Worm (Caenorhabditis elegans) whole organism, L4/young adult: ENCODE results near the gene C18D11.6.
"Not testable (repeated sequence)": the region's sequence is repeated elsewhere in the genome, so short reads cannot be mapped to it uniquely, and the experiment has no call there.

ENCODE experiments used
- W03F9.2 ChIP-seq: fragments of 150-350 bp; optimal IDR thresholded peaks from 2 replicates; lab custom pipeline; 2014; ENCODE audit warnings: missing biosample characterization, missing genetic modification characterization
- dao-5 ChIP-seq: sonication (generic microtip); optimal IDR thresholded peaks from 2 replicates; lab custom pipeline; 2016; ENCODE audit warnings: missing genotype, missing genetic modification characterization, moderate library complexity, missing compliant biosample characterization
- him-1 ChIP-seq: sonication (generic microtip); optimal IDR thresholded peaks from 2 replicates; lab custom pipeline; 2016; ENCODE audit warnings: missing genotype, missing genetic modification reagents, missing genetic modification characterization, missing compliant biosample characterization

The C18D11.6 gene

ce11 chrIII:11810447-11810846 lies at the start of gene C18D11.6:
Gene C18D11.6, plus strand, starts transcription at chrIII:11810556.
- no peak for TF ChIP-seq dao-5 (tag; lab: Kevin White, UChicago)
- no peak for TF ChIP-seq W03F9.2 (tag; lab: Kevin White, UChicago)
- TF ChIP-seq him-1 (tag; lab: Kevin White, UChicago) = no peak

DNA sequence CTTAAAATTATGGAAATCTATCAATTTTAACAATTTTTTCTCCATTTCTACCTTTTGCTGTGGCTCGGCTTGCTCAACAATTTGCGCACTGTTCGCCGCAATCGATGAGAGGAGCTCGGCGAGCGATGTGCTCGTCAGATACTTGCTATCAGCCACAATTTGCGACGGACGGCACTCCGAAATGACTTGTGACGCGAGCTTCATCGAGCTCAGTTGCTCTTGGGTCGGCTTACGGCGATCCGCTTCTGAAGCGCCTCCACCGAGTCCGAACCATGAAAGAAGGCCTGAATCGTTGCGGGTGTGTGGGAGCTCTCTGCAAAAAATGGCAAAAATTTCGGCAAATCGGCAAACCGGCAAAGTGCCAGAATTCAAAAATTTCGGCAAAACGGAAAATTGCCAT lies 49.7 kb upstream of the C18D11.6 start:
- TF ChIP-seq dao-5 (tag; lab: Kevin White, UChicago) = no peak
- TF ChIP-seq W03F9.2 (tag; lab: Kevin White, UChicago) = no peak
- no peak for TF ChIP-seq him-1 (tag; lab: Kevin White, UChicago)

- TF ChIP-seq him-1, W03F9.2, dao-5 (tag; lab: Kevin White, UChicago): not testable (repeated sequence)
These were observed 36.8 kb upstream of the C18D11.6 start, which contains the start of gene gbf-1 for ce11 chrIII:11773581-11773980. Gene gbf-1, minus strand, starts transcription at chrIII:11773681.

ce11 chrIII:11774508-11775000 lies 35.8 kb upstream of the C18D11.6 start, which contains the start of gene immp-1:
Gene immp-1, plus strand, starts transcription at chrIII:11774950.
- no peak for TF ChIP-seq W03F9.2 (tag; lab: Kevin White, UChicago)
- TF ChIP-seq dao-5 (tag; lab: Kevin White, UChicago) = no peak
- TF ChIP-seq him-1 (tag; lab: Kevin White, UChicago) = no peak

ce11 chrIII:11777321-11777720 lies 33.0 kb upstream of the C18D11.6 start, which contains the start of gene mdt-21:
Gene mdt-21, plus strand, starts transcription at chrIII:11777621.
- TF ChIP-seq dao-5 (tag; lab: Kevin White, UChicago) (no peak), W03F9.2 (tag; lab: Kevin White, UChicago) (no peak), him-1 (tag; lab: Kevin White, UChicago) (no peak)

DNA sequence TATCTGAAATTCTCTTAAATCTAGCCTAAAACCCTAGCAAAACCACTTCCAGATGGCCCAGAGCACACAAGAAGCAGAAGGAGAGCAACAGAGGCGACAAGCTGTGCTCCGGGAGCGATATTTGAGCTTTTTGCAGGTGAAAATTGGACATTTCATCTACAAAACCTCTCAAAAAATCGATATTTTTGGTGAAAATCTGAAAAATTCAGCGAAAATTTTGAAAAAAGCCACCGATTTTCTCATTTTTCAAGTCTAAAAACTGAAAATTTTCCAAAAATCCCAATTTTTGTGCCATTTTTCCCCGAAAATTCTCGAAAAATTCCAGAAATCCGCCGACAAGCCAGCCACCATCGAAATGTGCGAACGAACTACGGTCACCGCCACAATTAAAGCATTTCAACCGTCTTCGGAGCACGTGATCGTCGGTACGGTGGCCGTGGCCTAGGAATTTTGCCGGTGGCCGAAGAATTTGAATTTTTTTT lies 30.1 kb upstream of the C18D11.6 start, which contains the start of gene C24H11.5:
Gene C24H11.5, plus strand, starts transcription at position 51 of the 482 bp plus-strand sequence.
- no peak for TF ChIP-seq him-1 (tag; lab: Kevin White, UChicago)
- no peak for TF ChIP-seq W03F9.2 (tag; lab: Kevin White, UChicago)
- no peak for TF ChIP-seq dao-5 (tag; lab: Kevin White, UChicago)

DNA sequence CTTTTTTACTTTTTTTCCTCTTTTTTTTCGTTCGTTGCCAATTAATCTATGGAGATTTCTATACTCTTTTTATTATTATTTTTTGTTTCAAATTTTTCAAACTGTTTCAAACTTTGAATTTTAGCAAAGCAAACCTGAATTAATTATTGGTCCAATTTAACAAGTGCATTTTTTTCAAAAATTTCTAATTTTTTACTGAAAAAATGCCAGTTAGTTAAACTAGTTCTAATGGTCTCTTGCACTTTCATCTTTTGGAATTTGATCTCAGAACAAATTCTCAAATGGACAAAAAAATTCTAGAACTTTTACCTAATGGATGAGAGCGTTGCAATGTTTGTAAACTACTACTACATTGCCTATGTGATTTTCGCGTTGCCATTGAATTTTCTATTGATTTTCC lies 28.6 kb upstream of the C18D11.6 start, which contains the start of gene srd-74:
Gene srd-74, plus strand, starts transcription at position 301 of the 400 bp plus-strand sequence.
- no peak for TF ChIP-seq him-1 (tag; lab: Kevin White, UChicago)
- no peak for TF ChIP-seq dao-5 (tag; lab: Kevin White, UChicago)
- TF ChIP-seq W03F9.2 (tag; lab: Kevin White, UChicago) = no peak

DNA sequence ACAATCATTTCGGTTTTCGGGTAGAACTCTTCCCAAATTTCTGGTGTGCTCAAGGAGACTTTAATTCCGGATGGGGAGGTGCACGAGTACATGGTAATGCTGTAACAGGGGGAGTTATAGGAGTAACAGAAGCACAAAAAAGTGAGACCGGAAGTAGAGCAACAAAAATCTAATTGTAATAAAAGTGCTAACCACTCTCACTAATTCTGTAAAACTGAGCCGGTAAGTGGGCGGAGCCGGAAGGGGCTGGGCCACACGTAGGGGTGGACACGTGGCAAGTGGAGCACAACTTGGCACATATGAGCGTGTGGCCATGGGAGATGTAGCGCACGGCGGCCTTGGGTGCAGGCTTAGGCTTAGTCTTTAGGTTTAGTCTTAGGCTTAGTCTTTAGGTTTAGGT lies 24.4 kb upstream of the C18D11.6 start, which contains the start of gene tbx-38:
Gene tbx-38, minus strand, starts transcription at position 101 of the 400 bp plus-strand sequence.
- no peak for TF ChIP-seq him-1 (tag; lab: Kevin White, UChicago)

DNA sequence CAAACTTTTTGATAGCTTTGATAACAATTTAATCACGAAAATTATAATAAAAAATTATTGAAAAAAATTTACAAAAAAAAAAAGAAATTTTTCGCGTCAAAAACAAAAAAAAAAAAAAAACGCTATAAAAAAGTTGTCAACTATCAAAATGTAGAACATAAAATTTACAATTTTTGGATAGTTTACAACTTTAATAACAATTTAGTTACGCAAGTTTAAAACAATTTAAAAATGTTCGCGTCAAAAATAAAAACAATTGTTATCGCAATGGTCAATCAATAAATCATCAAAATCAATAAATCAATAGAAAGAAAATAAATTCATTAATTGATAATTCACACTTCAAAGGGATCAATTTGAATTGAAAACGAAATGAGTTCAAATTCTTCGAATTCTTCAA lies 23.0 kb upstream of the C18D11.6 start, which contains the start of gene C24H11.1:
Gene C24H11.1, plus strand, starts transcription at position 301 of the 400 bp plus-strand sequence.
- TF ChIP-seq dao-5, W03F9.2, him-1 (tag; lab: Kevin White, UChicago): not testable (repeated sequence)

DNA sequence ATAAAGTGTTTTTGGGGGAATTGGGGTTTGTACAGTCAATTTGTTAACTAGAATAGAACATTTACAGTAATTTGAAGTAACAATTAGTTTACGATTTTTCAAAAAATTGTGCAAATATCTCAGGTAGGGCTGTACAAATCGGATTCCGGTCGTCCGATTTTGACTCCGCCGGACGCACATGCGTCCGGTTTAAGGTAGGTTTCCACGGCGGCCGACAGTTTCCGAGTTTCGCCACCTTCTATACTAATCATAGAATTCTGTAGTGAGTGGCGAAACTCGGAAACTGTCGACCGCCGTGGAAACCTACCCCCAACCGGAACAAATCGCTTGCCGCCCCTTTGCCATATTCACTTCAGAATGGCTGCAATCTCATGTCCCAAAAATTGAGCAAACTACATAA lies 20.9 kb upstream of the C18D11.6 start:
- no peak for TF ChIP-seq dao-5 (tag; lab: Kevin White, UChicago)
- TF ChIP-seq W03F9.2 (tag; lab: Kevin White, UChicago) = no peak
- TF ChIP-seq him-1 (tag; lab: Kevin White, UChicago) = no peak

ce11 chrIII:11792295-11793256 lies 17.8 kb upstream of the C18D11.6 start, which contains the start of gene C24H11.2:
Gene C24H11.2, minus strand, starts transcription at chrIII:11792345.
- TF ChIP-seq him-1 (tag; lab: Kevin White, UChicago) = peak; percentile 63

ce11 chrIII:11794389-11794788 lies 16.0 kb upstream of the C18D11.6 start:
- no peak for TF ChIP-seq dao-5 (tag; lab: Kevin White, UChicago)
- TF ChIP-seq W03F9.2 (tag; lab: Kevin White, UChicago) = no peak
- TF ChIP-seq him-1 (tag; lab: Kevin White, UChicago) = no peak

ce11 chrIII:11795448-11795847 lies 14.9 kb upstream of the C18D11.6 start, which contains the start of gene twk-39:
Gene twk-39, plus strand, starts transcription at chrIII:11795748.
- TF ChIP-seq dao-5 (tag; lab: Kevin White, UChicago) = no peak
- TF ChIP-seq W03F9.2 (tag; lab: Kevin White, UChicago) = no peak
- TF ChIP-seq him-1 (tag; lab: Kevin White, UChicago) = no peak
